Worm (Caenorhabditis elegans) whole organism, L2 larva: Measurements from ENCODE around the gene ptr-3.

ENCODE experiments used
- C34F6.9 ChIP-seq: fragments of 150-350 bp; optimal IDR thresholded peaks from 2 replicates; lab custom pipeline; 2014; ENCODE audit warnings: missing biosample characterization, missing genetic modification characterization
- F13H6.1 ChIP-seq: sonication (generic microtip); optimal IDR thresholded peaks from 2 replicates; lab custom pipeline; 2016; ENCODE audit warnings: missing genetic modification characterization, missing compliant biosample characterization
- R02D3.7 ChIP-seq: fragments of 150-350 bp; optimal IDR thresholded peaks from 2 replicates; lab custom pipeline; 2014; ENCODE audit warnings: missing biosample characterization, missing genetic modification characterization
- Y55F3AM.14 ChIP-seq: fragments of 200-800 bp; sonication (Bioruptor generic); optimal IDR thresholded peaks from 2 replicates; lab custom pipeline; 2018; ENCODE audit warnings: mild to moderate bottlenecking, missing genetic modification characterization, missing compliant biosample characterization
- ZK546.5 ChIP-seq: sonication (generic microtip); optimal IDR thresholded peaks from 2 replicates; lab custom pipeline; 2017; ENCODE audit warnings: missing biosample characterization, missing genetic modification characterization
- aly-2 ChIP-seq: fragments of 150-350 bp; optimal IDR thresholded peaks from 2 replicates; lab custom pipeline; 2014; ENCODE audit warnings: missing biosample characterization, missing genetic modification characterization
- ama-1 ChIP-seq: fragments of 150-350 bp; optimal IDR thresholded peaks from 2 replicates; lab custom pipeline; 2018; ENCODE audit warnings: inconsistent platforms
- blmp-1 ChIP-seq: sonication (generic microtip); optimal IDR thresholded peaks from 2 replicates; lab custom pipeline; 2017; ENCODE audit warnings: missing genetic modification characterization, mild to moderate bottlenecking, missing compliant biosample characterization, antibody characterized with exemption, moderate library complexity; ENCODE audit not compliant: insufficient read depth
- ceh-82 ChIP-seq: fragments of 150-350 bp; optimal IDR thresholded peaks from 2 replicates; lab custom pipeline; 2014; ENCODE audit warnings: missing biosample characterization, missing genetic modification characterization
- crh-2 ChIP-seq: sonication (generic microtip); optimal IDR thresholded peaks from 2 replicates; lab custom pipeline; 2017; ENCODE audit warnings: missing biosample characterization, missing genetic modification characterization
- dmd-4 ChIP-seq: sonication (generic microtip); optimal IDR thresholded peaks from 2 replicates; lab custom pipeline; 2017; ENCODE audit warnings: missing biosample characterization, missing genetic modification characterization
- elt-1 ChIP-seq: fragments of 150-350 bp; optimal IDR thresholded peaks from 2 replicates; lab custom pipeline; 2014; ENCODE audit warnings: missing biosample characterization, missing genetic modification characterization
- elt-3 ChIP-seq: sonication (generic microtip); optimal IDR thresholded peaks from 2 replicates; lab custom pipeline; 2017; ENCODE audit warnings: missing biosample characterization, missing genetic modification characterization
- fos-1 ChIP-seq: fragments of 150-350 bp; optimal IDR thresholded peaks from 2 replicates; lab custom pipeline; 2014; ENCODE audit warnings: missing biosample characterization, missing genetic modification characterization
- gmeb-1 ChIP-seq: fragments of 150-350 bp; optimal IDR thresholded peaks from 2 replicates; lab custom pipeline; 2014; ENCODE audit warnings: missing biosample characterization, missing genetic modification characterization
- lin-11 ChIP-seq: fragments of 150-350 bp; sonication (generic microtip); optimal IDR thresholded peaks from 2 replicates; lab custom pipeline; 2014; ENCODE audit warnings: missing biosample characterization, missing genetic modification characterization, inconsistent platforms, mixed read lengths
- lin-13 ChIP-seq: fragments of 150-350 bp; optimal IDR thresholded peaks from 2 replicates; lab custom pipeline; 2014; ENCODE audit warnings: missing biosample characterization, missing genetic modification reagents, missing genetic modification characterization
- lin-39 ChIP-seq: fragments of 150-350 bp; optimal IDR thresholded peaks from 2 replicates; lab custom pipeline; 2014; ENCODE audit warnings: missing biosample characterization, missing genetic modification reagents, missing genetic modification characterization
- lsy-2 ChIP-seq, 2 experiments: fragments of 150-350 bp in 1 of 2; sonication (generic microtip) in 1 of 2; optimal IDR thresholded peaks; 2 replicates each; lab custom pipeline; 2014 to 2017; ENCODE audit warnings: missing biosample characterization in 2 of 2, missing genetic modification characterization in 2 of 2
- mab-5 ChIP-seq: fragments of 150-350 bp; optimal IDR thresholded peaks from 2 replicates; lab custom pipeline; 2014; ENCODE audit warnings: missing biosample characterization, missing genetic modification characterization
- mdl-1 ChIP-seq, 2 experiments: fragments of 150-350 bp in 1 of 2; sonication (generic microtip) in 1 of 2; optimal IDR thresholded peaks; 2 replicates each; lab custom pipeline; 2017; ENCODE audit warnings: missing biosample characterization in 2 of 2, missing genetic modification characterization in 2 of 2
- nhr-10 ChIP-seq: sonication (generic microtip); optimal IDR thresholded peaks from 2 replicates; lab custom pipeline; 2017; ENCODE audit warnings: missing biosample characterization, missing genetic modification characterization
- nhr-11 ChIP-seq: fragments of 150-350 bp; optimal IDR thresholded peaks from 2 replicates; lab custom pipeline; 2014; ENCODE audit warnings: missing biosample characterization, missing genetic modification characterization
- nhr-12 ChIP-seq: fragments of 150-350 bp; optimal IDR thresholded peaks from 2 replicates; lab custom pipeline; 2014; ENCODE audit warnings: missing biosample characterization, missing genetic modification characterization
- nhr-129 ChIP-seq: fragments of 150-350 bp; optimal IDR thresholded peaks from 2 replicates; lab custom pipeline; 2014; ENCODE audit warnings: missing biosample characterization, missing genetic modification characterization
- nhr-21 ChIP-seq: fragments of 150-350 bp; optimal IDR thresholded peaks from 2 replicates; lab custom pipeline; 2014; ENCODE audit warnings: missing biosample characterization, missing genetic modification characterization
- nhr-23 ChIP-seq: fragments of 150-350 bp; optimal IDR thresholded peaks from 2 replicates; lab custom pipeline; 2014; ENCODE audit warnings: missing biosample characterization, missing genetic modification reagents, missing genetic modification characterization
- nhr-237 ChIP-seq: fragments of 150-350 bp; optimal IDR thresholded peaks from 2 replicates; lab custom pipeline; 2014; ENCODE audit warnings: missing biosample characterization, missing genetic modification characterization
- nhr-25 ChIP-seq: fragments of 150-350 bp; sonication (generic microtip); optimal IDR thresholded peaks from 3 replicates; lab custom pipeline; 2014; ENCODE audit warnings: missing biosample characterization, missing genetic modification characterization
- nhr-6 ChIP-seq: fragments of 150-350 bp; optimal IDR thresholded peaks from 2 replicates; lab custom pipeline; 2014; ENCODE audit warnings: missing biosample characterization, missing genetic modification characterization
- nhr-77 ChIP-seq: fragments of 150-350 bp; optimal IDR thresholded peaks from 2 replicates; lab custom pipeline; 2014; ENCODE audit warnings: missing biosample characterization, missing genetic modification characterization
- peb-1 ChIP-seq: fragments of 150-350 bp; optimal IDR thresholded peaks from 2 replicates; lab custom pipeline; 2014; ENCODE audit warnings: missing biosample characterization, missing genetic modification characterization
- sem-4 ChIP-seq: fragments of 150-350 bp; optimal IDR thresholded peaks from 2 replicates; lab custom pipeline; 2014; ENCODE audit warnings: missing biosample characterization, missing genetic modification reagents, missing genetic modification characterization
- skn-1 ChIP-seq: sonication (generic microtip); optimal IDR thresholded peaks from 2 replicates; lab custom pipeline; 2017; ENCODE audit warnings: missing biosample characterization, missing genetic modification characterization
- sma-3 ChIP-seq: sonication (generic microtip); optimal IDR thresholded peaks from 2 replicates; lab custom pipeline; 2016; ENCODE audit warnings: missing genetic modification reagents, missing genetic modification characterization, missing compliant biosample characterization
- sma-9 ChIP-seq, 2 experiments: fragments of 150-350 bp in 1 of 2; sonication (generic microtip) in 1 of 2; optimal IDR thresholded peaks; 2 replicates each; lab custom pipeline; 2014 to 2016; ENCODE audit warnings: missing genetic modification characterization in 2 of 2, mild to moderate bottlenecking in 1 of 2, missing biosample characterization in 1 of 2, missing compliant biosample characterization in 1 of 2, missing genetic modification reagents in 1 of 2, moderate library complexity in 1 of 2
- snpc-4 ChIP-seq: fragments of 150-350 bp; optimal IDR thresholded peaks from 2 replicates; lab custom pipeline; 2014; ENCODE audit warnings: missing biosample characterization, missing genetic modification characterization
- unc-39 ChIP-seq: fragments of 150-350 bp; optimal IDR thresholded peaks from 2 replicates; lab custom pipeline; 2014; ENCODE audit warnings: missing biosample characterization, missing genetic modification characterization
- unc-55 ChIP-seq: fragments of 150-350 bp; sonication (generic microtip); optimal IDR thresholded peaks from 3 replicates; lab custom pipeline; 2014; ENCODE audit warnings: missing biosample characterization, missing genetic modification reagents, missing genetic modification characterization
- unc-62 ChIP-seq: fragments of 150-350 bp; optimal IDR thresholded peaks from 2 replicates; lab custom pipeline; 2014; ENCODE audit warnings: missing biosample characterization, missing genetic modification reagents, missing genetic modification characterization
- zag-1 ChIP-seq: fragments of 150-350 bp; optimal IDR thresholded peaks from 2 replicates; lab custom pipeline; 2014; ENCODE audit warnings: missing biosample characterization, missing genetic modification characterization
- ztf-1 ChIP-seq: fragments of 200-800 bp; sonication (Bioruptor generic); conservative IDR thresholded peaks from 2 replicates; pipeline ENCODE4 v1.3.6; 2022; ENCODE audit warnings: missing genetic modification characterization, missing compliant biosample characterization
- ztf-4 ChIP-seq: fragments of 150-350 bp; optimal IDR thresholded peaks from 2 replicates; lab custom pipeline; 2014; ENCODE audit warnings: missing biosample characterization, missing genetic modification characterization

The ptr-3 gene

DNA sequence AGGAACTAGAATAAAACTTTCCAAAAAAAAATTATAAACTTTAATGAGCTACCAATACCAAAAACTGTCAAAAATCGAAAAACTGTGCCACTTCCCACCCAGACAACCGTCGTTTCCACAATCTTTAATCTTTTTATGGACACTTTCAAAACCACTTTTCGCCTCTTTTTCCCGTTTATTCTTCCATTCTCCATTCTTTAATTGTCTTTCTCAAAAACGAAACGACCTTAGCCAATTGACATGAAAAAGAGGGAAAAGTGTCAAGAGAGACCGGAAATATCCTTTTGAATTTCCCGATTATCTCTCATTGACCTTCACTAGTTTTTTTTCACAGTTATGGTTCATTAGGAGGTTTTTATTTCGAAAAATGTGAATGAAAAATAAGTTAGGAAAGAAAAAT, 4.2 kb upstream of the ptr-3 start:
- TF ChIP-seq crh-2 (tag; lab: Kevin White, UChicago) (no peak), nhr-129 (tag; lab: Kevin White, UChicago) (no peak), ama-1 (lab: Kevin White, UChicago) (no peak), nhr-21 (tag; lab: Kevin White, UChicago) (no peak), C34F6.9 (tag; lab: Kevin White, UChicago) (no peak), lin-13 (GFP tag; lab: Kevin White, UChicago) (no peak), unc-62 (GFP tag; lab: Kevin White, UChicago) (no peak), snpc-4 (tag; lab: Kevin White, UChicago) (no peak), R02D3.7 (no peak), sma-3 (GFP tag; lab: Kevin White, UChicago) (no peak), fos-1 (no peak), nhr-11 (tag; lab: Kevin White, UChicago) (no peak), dmd-4 (tag; lab: Kevin White, UChicago) (no peak), unc-55 (no peak), blmp-1 (no peak), nhr-6 (no peak)
- TF ChIP-seq, all 48 proteins: peak for 0

DNA sequence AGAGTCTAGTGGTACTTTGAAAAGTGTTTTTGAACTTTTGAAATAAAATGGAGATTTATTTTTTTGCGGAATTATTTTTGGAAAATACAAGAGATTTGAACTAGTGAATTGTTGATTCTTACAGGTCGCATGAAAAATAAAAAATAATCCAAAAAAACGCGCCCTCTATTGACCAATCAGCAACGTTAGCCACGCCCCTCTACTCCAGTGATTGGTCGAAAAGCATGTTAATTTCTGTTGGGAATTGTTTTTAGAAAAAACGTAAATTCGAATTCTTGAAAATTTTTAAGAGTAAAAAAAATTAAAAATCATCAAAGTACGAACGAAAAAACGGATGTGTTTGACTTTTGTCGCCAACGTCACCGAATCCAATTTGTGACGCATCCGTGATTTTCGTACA, 3.0 kb upstream of the ptr-3 start:
- TF ChIP-seq unc-62 (GFP tag; lab: Kevin White, UChicago) (no peak), aly-2 (tag; lab: Kevin White, UChicago) (no peak), gmeb-1 (tag; lab: Kevin White, UChicago) (no peak), lin-39 (tag; lab: Kevin White, UChicago) (no peak), ztf-1 (no peak), zag-1 (tag; lab: Kevin White, UChicago) (no peak), nhr-10 (tag; lab: Kevin White, UChicago) (no peak), unc-39 (tag; lab: Kevin White, UChicago) (no peak), nhr-237 (tag; lab: Kevin White, UChicago) (no peak), nhr-11 (tag; lab: Kevin White, UChicago) (no peak), lin-13 (GFP tag; lab: Kevin White, UChicago) (no peak), nhr-25 (tag; lab: Kevin White, UChicago) (no peak), skn-1 (tag; lab: Kevin White, UChicago) (no peak), elt-1 (tag; lab: Kevin White, UChicago) (no peak), nhr-23 (tag; lab: Kevin White, UChicago) (no peak), Y55F3AM.14 (no peak), ZK546.5 (tag; lab: Kevin White, UChicago) (no peak)

DNA sequence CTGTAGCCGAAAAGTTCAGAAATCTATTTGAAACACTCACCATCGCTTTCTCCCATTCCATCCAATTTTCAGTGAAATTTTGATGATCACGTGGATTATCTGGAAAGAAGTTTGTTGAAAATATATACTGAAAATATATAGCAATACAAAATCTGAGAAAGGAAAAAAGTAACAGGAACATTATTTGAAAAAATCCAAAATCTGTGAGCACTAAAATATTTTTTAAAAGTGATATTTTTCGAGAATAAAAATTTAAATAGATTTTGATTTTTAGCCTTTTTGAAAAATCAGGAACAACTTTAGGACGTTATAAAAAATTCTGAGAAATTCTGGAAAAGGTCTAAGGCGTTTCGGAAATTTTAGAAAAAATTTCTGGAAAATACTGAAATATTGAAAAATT, 10.4 kb downstream of the ptr-3 start, which contains the start of gene dmsr-4:
Gene dmsr-4, minus strand, starts transcription at position 101 of the 400 bp plus-strand sequence.
- no peak for TF ChIP-seq elt-1 (tag; lab: Kevin White, UChicago)
- TF ChIP-seq zag-1 (tag; lab: Kevin White, UChicago): no peak
- no peak for TF ChIP-seq ceh-82 (tag; lab: Kevin White, UChicago)
- TF ChIP-seq C34F6.9 (tag; lab: Kevin White, UChicago): no peak
- TF ChIP-seq nhr-12: no peak
- TF ChIP-seq R02D3.7: no peak
- no peak for TF ChIP-seq snpc-4 (tag; lab: Kevin White, UChicago)
- no peak for TF ChIP-seq ztf-4 (tag; lab: Kevin White, UChicago)
- no peak for TF ChIP-seq nhr-129 (tag; lab: Kevin White, UChicago)
- TF ChIP-seq nhr-21 (tag; lab: Kevin White, UChicago): no peak
- TF ChIP-seq nhr-25 (tag; lab: Kevin White, UChicago): no peak
- TF ChIP-seq lin-11 (tag; lab: Kevin White, UChicago): no peak
- TF ChIP-seq mab-5 (tag; lab: Kevin White, UChicago): no peak
- no peak for TF ChIP-seq fos-1
- no peak for TF ChIP-seq nhr-23 (tag; lab: Kevin White, UChicago)
- TF ChIP-seq elt-3: no peak
- no peak for TF ChIP-seq mdl-1 (tag; optimal IDR thresholded peaks at IDR 0.05; lab: Kevin White, UChicago)
- no peak for TF ChIP-seq nhr-77 (tag; lab: Kevin White, UChicago)
- TF ChIP-seq sem-4 (tag; lab: Kevin White, UChicago): no peak

DNA sequence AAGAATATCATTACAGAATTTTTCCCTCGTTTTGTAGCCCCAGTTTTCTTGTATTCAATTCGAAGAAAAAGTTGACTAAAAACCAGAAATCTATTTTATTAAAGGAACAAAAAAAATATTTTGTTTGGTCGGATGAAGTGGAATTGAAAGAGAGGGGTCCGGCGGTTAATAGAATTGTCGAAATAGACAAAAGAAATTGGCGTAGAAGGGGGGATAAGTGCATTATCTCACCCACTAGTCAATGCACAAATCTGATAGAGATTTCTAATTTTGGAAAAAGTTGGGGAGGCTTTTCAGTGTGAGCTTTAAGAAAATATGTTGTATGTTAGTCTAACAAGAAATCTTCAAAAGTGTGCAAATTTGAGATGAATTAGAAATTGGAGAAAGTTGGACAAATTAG, 12.9 kb downstream of the ptr-3 start:
- no peak for TF ChIP-seq F13H6.1 (tag; lab: Kevin White, UChicago)
- TF ChIP-seq sma-9 (GFP tag; optimal IDR thresholded peaks at IDR 0.05; lab: Kevin White, UChicago): no peak
- TF ChIP-seq sma-9 (tag; optimal IDR thresholded peaks at IDR 0.05; lab: Kevin White, UChicago): no peak
- no peak for TF ChIP-seq unc-39 (tag; lab: Kevin White, UChicago)
- TF ChIP-seq peb-1: no peak
- no peak for TF ChIP-seq nhr-25 (tag; lab: Kevin White, UChicago)
- TF ChIP-seq lin-13 (GFP tag; lab: Kevin White, UChicago): no peak
- TF ChIP-seq fos-1: no peak
- TF ChIP-seq unc-55: no peak
- TF ChIP-seq lsy-2 (tag; optimal IDR thresholded peaks at IDR 0.05; lab: Kevin White, UChicago): no peak
- no peak for TF ChIP-seq ama-1 (lab: Kevin White, UChicago)
- TF ChIP-seq sem-4 (tag; lab: Kevin White, UChicago): no peak
- TF ChIP-seq Y55F3AM.14: no peak
- TF ChIP-seq, all 48 proteins: peak for 0
